Worm (Caenorhabditis elegans) whole organism, L3 larva: ENCODE data around the gene F59A2.5.
A peak's percentile ranks its signal among the peaks of the same experiment; 100 is the strongest.

ENCODE experiments used
- R02D3.7 ChIP-seq: fragments of 150-350 bp; optimal IDR thresholded peaks from 2 replicates; lab custom pipeline; 2014; ENCODE audit warnings: missing biosample characterization, missing genetic modification characterization
- ZK546.5 ChIP-seq: sonication (generic microtip); optimal IDR thresholded peaks from 2 replicates; lab custom pipeline; 2017; ENCODE audit warnings: missing biosample characterization, missing genetic modification characterization
- ama-1 ChIP-seq: fragments of 150-350 bp; optimal IDR thresholded peaks from 2 replicates; lab custom pipeline; 2018
- ceh-16 ChIP-seq: sonication (generic microtip); optimal IDR thresholded peaks from 2 replicates; lab custom pipeline; 2017; ENCODE audit warnings: missing biosample characterization, missing genetic modification characterization
- ceh-28 ChIP-seq: fragments of 150-350 bp; optimal IDR thresholded peaks from 2 replicates; lab custom pipeline; 2014; ENCODE audit warnings: missing biosample characterization, missing genetic modification reagents, missing genetic modification characterization
- ceh-82 ChIP-seq: fragments of 150-350 bp; optimal IDR thresholded peaks from 2 replicates; lab custom pipeline; 2014; ENCODE audit warnings: missing biosample characterization, missing genetic modification characterization
- ceh-9 ChIP-seq: sonication (generic microtip); optimal IDR thresholded peaks from 2 replicates; lab custom pipeline; 2018; ENCODE audit warnings: missing biosample characterization, missing genetic modification characterization
- egl-27 ChIP-seq: sonication (generic microtip); optimal IDR thresholded peaks from 4 replicates; lab custom pipeline; 2017; ENCODE audit warnings: missing biosample characterization, missing genetic modification reagents, missing genetic modification characterization
- elt-2 ChIP-seq: sonication (generic microtip); optimal IDR thresholded peaks from 2 replicates; lab custom pipeline; 2016; ENCODE audit warnings: missing genetic modification reagents, mild to moderate bottlenecking, missing genetic modification characterization, missing compliant biosample characterization
- elt-3 ChIP-seq, 3 experiments: fragments of 150-350 bp in 1 of 3; sonication (generic microtip) in 2 of 3; optimal IDR thresholded peaks; 2 replicates in 2 of 3; 4 replicates in 1 of 3; lab custom pipeline; 2014 to 2017; ENCODE audit warnings: missing biosample characterization in 3 of 3, missing genetic modification characterization in 3 of 3
- fkh-10 ChIP-seq: sonication (generic microtip); optimal IDR thresholded peaks from 2 replicates; lab custom pipeline; 2017; ENCODE audit warnings: missing biosample characterization, missing genetic modification reagents, missing genetic modification characterization
- fkh-2 ChIP-seq: fragments of 150-350 bp; optimal IDR thresholded peaks from 2 replicates; lab custom pipeline; 2014; ENCODE audit warnings: missing biosample characterization, missing genetic modification reagents, missing genetic modification characterization
- fos-1 ChIP-seq: fragments of 150-350 bp; optimal IDR thresholded peaks from 2 replicates; lab custom pipeline; 2014; ENCODE audit warnings: missing biosample characterization, missing genetic modification characterization
- hmg-11 ChIP-seq: sonication (generic microtip); optimal IDR thresholded peaks from 2 replicates; lab custom pipeline; 2016; ENCODE audit warnings: missing genetic modification characterization, missing compliant biosample characterization
- jun-1 ChIP-seq: fragments of 150-350 bp; optimal IDR thresholded peaks from 2 replicates; lab custom pipeline; 2014; ENCODE audit warnings: missing biosample characterization, missing genetic modification reagents, missing genetic modification characterization
- lin-15B ChIP-seq: fragments of 150-350 bp; optimal IDR thresholded peaks from 2 replicates; lab custom pipeline; 2014; ENCODE audit warnings: missing biosample characterization, missing genetic modification characterization
- mdl-1 ChIP-seq: fragments of 150-350 bp; optimal IDR thresholded peaks from 2 replicates; lab custom pipeline; 2014; ENCODE audit warnings: missing biosample characterization, missing genetic modification characterization
- mml-1 ChIP-seq: fragments of 150-350 bp; sonication (generic microtip); optimal IDR thresholded peaks from 3 replicates; lab custom pipeline; 2014; ENCODE audit warnings: missing biosample characterization, missing genetic modification characterization
- nfya-1 ChIP-seq: sonication (generic microtip); optimal IDR thresholded peaks from 2 replicates; lab custom pipeline; 2017; ENCODE audit warnings: missing genetic modification characterization, mild to moderate bottlenecking, missing compliant biosample characterization, antibody characterized with exemption, moderate library complexity; ENCODE audit not compliant: insufficient read depth
- nhr-11 ChIP-seq: fragments of 150-350 bp; optimal IDR thresholded peaks from 2 replicates; lab custom pipeline; 2014; ENCODE audit warnings: missing biosample characterization, missing genetic modification characterization
- nhr-12 ChIP-seq: fragments of 150-350 bp; optimal IDR thresholded peaks from 2 replicates; lab custom pipeline; 2014; ENCODE audit warnings: missing biosample characterization, missing genetic modification characterization
- nhr-23 ChIP-seq: fragments of 150-350 bp; optimal IDR thresholded peaks from 2 replicates; lab custom pipeline; 2014; ENCODE audit warnings: missing biosample characterization, missing genetic modification reagents, missing genetic modification characterization
- nhr-25 ChIP-seq: sonication (generic microtip); optimal IDR thresholded peaks from 2 replicates; lab custom pipeline; 2017; ENCODE audit warnings: missing biosample characterization, missing genetic modification characterization
- nhr-28 ChIP-seq: fragments of 150-350 bp; optimal IDR thresholded peaks from 2 replicates; lab custom pipeline; 2014; ENCODE audit warnings: missing biosample characterization, missing genetic modification characterization
- nhr-43 ChIP-seq: sonication (generic microtip); optimal IDR thresholded peaks from 2 replicates; lab custom pipeline; 2016; ENCODE audit warnings: mild to moderate bottlenecking, missing genetic modification characterization, missing compliant biosample characterization; ENCODE audit not compliant: poor library complexity, severe bottlenecking
- nhr-67 ChIP-seq: fragments of 150-350 bp; optimal IDR thresholded peaks from 2 replicates; lab custom pipeline; 2014; ENCODE audit warnings: missing biosample characterization, missing genetic modification characterization
- nhr-76 ChIP-seq: fragments of 150-350 bp; sonication (generic microtip); optimal IDR thresholded peaks from 5 replicates; lab custom pipeline; 2014; ENCODE audit warnings: missing biosample characterization, missing genetic modification characterization
- nhr-77 ChIP-seq: fragments of 150-350 bp; optimal IDR thresholded peaks from 2 replicates; lab custom pipeline; 2014; ENCODE audit warnings: missing biosample characterization, missing genetic modification characterization
- pha-4 ChIP-seq: fragments of 150-350 bp; optimal IDR thresholded peaks from 2 replicates; lab custom pipeline; 2014; ENCODE audit warnings: missing biosample characterization, missing genetic modification reagents, missing genetic modification characterization
- pqm-1 ChIP-seq: fragments of 150-350 bp; optimal IDR thresholded peaks from 2 replicates; lab custom pipeline; 2017; ENCODE audit warnings: missing biosample characterization, missing genetic modification characterization, inconsistent platforms
- sea-2 ChIP-seq: fragments of 150-350 bp; sonication (generic microtip); optimal IDR thresholded peaks from 4 replicates; lab custom pipeline; 2014; ENCODE audit warnings: missing biosample characterization, missing genetic modification reagents, missing genetic modification characterization
- snpc-4 ChIP-seq: fragments of 150-350 bp; optimal IDR thresholded peaks from 2 replicates; lab custom pipeline; 2014; ENCODE audit warnings: missing biosample characterization, missing genetic modification characterization
- unc-39 ChIP-seq: sonication (generic microtip); optimal IDR thresholded peaks from 4 replicates; lab custom pipeline; 2017; ENCODE audit warnings: missing biosample characterization, missing genetic modification characterization
- zag-1 ChIP-seq: fragments of 150-350 bp; optimal IDR thresholded peaks from 2 replicates; lab custom pipeline; 2014; ENCODE audit warnings: missing biosample characterization, missing genetic modification characterization
- ztf-11 ChIP-seq: fragments of 150-350 bp; optimal IDR thresholded peaks from 2 replicates; lab custom pipeline; 2014; ENCODE audit warnings: missing biosample characterization, missing genetic modification characterization

F59A2.5 gene

DNA sequence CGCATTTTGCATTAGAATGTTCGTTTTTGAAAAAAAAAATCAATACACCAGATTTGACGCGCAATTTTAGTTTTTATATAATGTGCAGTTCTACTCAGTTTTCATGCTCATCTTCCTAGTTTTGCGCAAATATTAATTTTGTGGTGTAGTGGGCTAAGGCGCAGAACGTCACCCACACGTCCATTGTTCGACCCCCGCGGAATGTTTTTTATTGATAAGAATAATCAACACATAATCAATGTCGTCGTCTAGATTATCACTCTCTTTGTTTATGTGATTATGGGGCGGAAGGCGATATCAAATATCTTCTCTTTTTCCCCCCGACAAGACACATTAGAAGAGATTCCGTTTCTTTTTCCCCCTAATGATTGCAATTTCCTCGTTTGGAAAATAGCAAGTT lies 48.9 kb upstream of the F59A2.5 start:
- TF ChIP-seq mdl-1 (no peak), hmg-11 (no peak), elt-3 (tag; optimal IDR thresholded peaks at IDR 0.05; lab: Kevin White, UChicago) (peak in 1 of 3 experiments; percentile 62)
- TF ChIP-seq, all 47 proteins: peak for 1

DNA sequence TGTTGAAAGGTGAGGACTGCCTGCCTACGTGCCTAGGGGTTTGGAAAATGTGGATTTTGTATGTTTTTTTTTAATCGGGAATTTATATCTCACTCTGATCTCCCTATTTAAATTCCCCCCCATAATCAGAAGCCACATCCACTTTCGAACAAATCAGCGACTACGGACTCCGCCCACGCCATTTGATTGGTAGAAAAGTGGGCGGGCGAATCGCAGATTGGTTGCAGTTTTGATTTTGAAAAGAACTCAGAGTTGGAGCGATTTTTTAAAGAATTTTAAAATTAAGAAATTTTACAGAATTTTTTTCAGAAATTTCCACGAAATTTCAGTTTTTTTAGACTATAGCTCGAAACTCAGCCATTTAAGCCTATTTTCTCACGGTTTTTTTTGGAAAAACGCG lies 44.6 kb upstream of the F59A2.5 start:
- no peak for TF ChIP-seq nhr-11 (tag; lab: Kevin White, UChicago)
- peak; percentile 84 for TF ChIP-seq nfya-1 (tag; lab: Kevin White, UChicago)
- TF ChIP-seq ceh-82 (tag; lab: Kevin White, UChicago), result no peak
- TF ChIP-seq, all 47 proteins: peak for 1

DNA sequence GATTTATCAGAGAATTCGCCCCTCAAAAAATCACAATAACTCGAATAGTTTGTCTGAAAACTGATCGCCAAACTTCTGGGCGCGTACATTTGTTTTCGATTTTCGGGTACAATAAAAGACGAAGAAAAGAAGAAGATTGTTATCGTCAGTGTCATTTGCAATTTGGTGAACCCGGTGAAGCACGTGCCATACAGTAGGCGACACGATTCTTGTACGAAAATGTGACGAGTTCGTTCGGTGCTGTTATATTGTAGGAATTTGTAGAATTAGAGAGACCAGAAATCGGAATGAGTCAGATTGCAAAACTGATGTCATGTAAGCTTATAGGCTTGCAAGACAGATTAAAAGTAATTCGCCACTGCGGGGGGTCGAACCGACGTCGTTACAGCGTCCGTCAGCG lies 36.9 kb upstream of the F59A2.5 start:
- TF ChIP-seq nhr-43 (tag; lab: Kevin White, UChicago) (peak; percentile 9), nhr-25 (tag; lab: Kevin White, UChicago) (peak; percentile 17), snpc-4 (tag; lab: Kevin White, UChicago) (no peak), nhr-11 (tag; lab: Kevin White, UChicago) (no peak), nhr-77 (tag; lab: Kevin White, UChicago) (no peak), mdl-1 (no peak), jun-1 (tag; lab: Kevin White, UChicago) (no peak), ceh-82 (tag; lab: Kevin White, UChicago) (no peak), fkh-2 (no peak), R02D3.7 (tag; lab: Kevin White, UChicago) (no peak), ceh-16 (tag; lab: Kevin White, UChicago) (no peak), ceh-9 (tag; lab: Kevin White, UChicago) (no peak), ztf-11 (tag; lab: Kevin White, UChicago) (no peak), nhr-12 (tag; lab: Kevin White, UChicago) (no peak)

DNA sequence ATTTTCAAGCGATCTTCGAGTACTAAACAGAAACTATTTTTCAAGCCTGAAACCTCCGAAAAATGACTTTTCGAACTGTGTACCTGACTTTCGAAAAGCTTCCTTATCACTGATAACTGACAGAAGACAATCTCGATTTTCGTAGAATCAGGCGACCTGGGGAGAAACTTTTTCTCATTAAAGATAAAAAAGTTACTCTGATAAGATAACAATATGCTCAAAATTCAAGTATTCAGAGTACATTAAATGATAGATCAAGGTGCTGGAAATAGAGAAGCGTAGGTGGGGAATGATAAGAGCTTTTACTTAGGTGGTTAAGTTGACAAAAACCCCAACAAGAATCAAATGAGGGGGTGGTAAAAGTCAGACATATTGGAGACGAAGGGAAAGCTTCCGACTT lies 34.6 kb upstream of the F59A2.5 start, which contains the start of gene prk-2:
Gene prk-2, minus strand, starts transcription at position 156 of the 400 bp plus-strand sequence.
- TF ChIP-seq ceh-82 (tag; lab: Kevin White, UChicago), result no peak
- TF ChIP-seq ama-1 (lab: Kevin White, UChicago), result no peak
- peak; percentile 93 for TF ChIP-seq elt-2 (tag; lab: Kevin White, UChicago)
- TF ChIP-seq pqm-1 (tag; lab: Kevin White, UChicago), result peak; percentile 93
- TF ChIP-seq pha-4 (tag; lab: Kevin White, UChicago), result peak; percentile 3
- no peak for TF ChIP-seq zag-1 (tag; lab: Kevin White, UChicago)
- peak; percentile 8 for TF ChIP-seq ceh-28
- TF ChIP-seq jun-1 (tag; lab: Kevin White, UChicago), result peak; percentile 19
- peak in 1 of 3 experiments; percentile 65 for TF ChIP-seq elt-3 (tag; optimal IDR thresholded peaks at IDR 0.05; lab: Kevin White, UChicago)

DNA sequence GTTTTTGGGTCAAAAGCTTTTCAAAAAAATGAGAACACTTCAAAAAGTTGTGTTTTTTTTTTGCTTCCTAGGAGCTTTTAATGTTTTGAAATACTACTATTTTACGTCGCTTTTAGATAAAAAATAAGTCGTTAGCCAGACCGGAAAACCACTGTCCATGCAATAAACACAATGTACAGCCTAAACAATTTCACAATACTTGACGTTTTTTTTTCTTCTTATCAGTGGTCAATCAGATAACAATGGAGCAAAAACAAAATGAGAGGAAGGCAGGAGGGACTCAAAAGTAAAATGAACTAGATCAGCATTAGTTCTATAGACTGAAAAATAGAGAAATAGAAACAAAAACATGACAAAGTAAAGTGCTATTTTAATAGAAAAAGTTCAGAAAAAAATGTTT lies 33.9 kb upstream of the F59A2.5 start:
- TF ChIP-seq elt-2 (tag; lab: Kevin White, UChicago) (peak; percentile 33), fos-1 (tag; lab: Kevin White, UChicago) (no peak)

DNA sequence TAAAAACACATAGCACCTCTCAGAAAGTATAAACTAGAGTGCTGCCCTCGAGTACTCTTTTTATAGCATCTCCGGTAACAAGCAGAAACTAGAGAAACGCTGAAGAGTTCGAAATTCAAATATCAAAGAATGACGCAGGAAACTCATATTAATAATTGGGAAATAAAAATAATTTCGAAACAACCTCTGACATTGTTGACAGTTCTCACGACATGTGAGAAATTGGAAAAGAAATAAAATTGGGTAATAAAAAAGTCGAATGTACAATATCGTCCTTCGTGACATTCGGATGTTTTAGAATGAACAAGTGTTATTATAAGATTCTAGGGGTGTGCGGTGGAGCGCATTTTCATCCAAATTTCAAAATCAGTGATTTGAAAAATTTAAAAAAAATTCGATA lies 32.4 kb upstream of the F59A2.5 start:
- TF ChIP-seq unc-39 (tag; lab: Kevin White, UChicago), result no peak
- no peak for TF ChIP-seq elt-3 (tag; optimal IDR thresholded peaks at IDR 0.05; lab: Kevin White, UChicago)
- no peak for TF ChIP-seq ZK546.5
- no peak for TF ChIP-seq mml-1
- peak; percentile 16 for TF ChIP-seq elt-2 (tag; lab: Kevin White, UChicago)

DNA sequence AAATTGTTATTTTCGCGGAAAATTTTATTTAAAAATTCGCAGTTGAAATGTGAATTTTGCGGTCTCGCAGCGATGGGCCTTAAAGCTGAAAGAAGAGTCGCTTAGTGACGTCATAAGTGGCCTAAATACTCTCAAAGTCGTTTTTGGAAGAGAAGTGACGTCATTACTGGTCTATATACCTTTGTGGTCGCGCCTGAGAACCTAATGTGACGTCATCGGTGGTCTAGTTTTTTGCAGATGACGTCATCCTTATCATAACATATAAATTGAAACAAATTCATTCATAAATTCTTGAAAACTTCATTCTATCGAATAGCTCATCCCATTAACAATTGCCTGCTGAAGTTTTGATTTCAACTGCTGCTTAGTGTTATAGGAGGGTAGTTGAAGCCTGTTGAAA lies 27.5 kb upstream of the F59A2.5 start:
- TF ChIP-seq R02D3.7 (tag; lab: Kevin White, UChicago) (no peak), nhr-23 (no peak), nhr-77 (tag; lab: Kevin White, UChicago) (no peak), ceh-16 (tag; lab: Kevin White, UChicago) (no peak), nhr-76 (tag; lab: Kevin White, UChicago) (no peak), fkh-10 (GFP tag; lab: Kevin White, UChicago) (no peak), lin-15B (tag; lab: Kevin White, UChicago) (no peak), ceh-9 (tag; lab: Kevin White, UChicago) (no peak), unc-39 (tag; lab: Kevin White, UChicago) (no peak), sea-2 (GFP tag; lab: Kevin White, UChicago) (no peak), nhr-25 (tag; lab: Kevin White, UChicago) (no peak), ZK546.5 (no peak), elt-2 (tag; lab: Kevin White, UChicago) (no peak), nhr-67 (tag; lab: Kevin White, UChicago) (no peak), snpc-4 (tag; lab: Kevin White, UChicago) (no peak), nhr-28 (no peak), egl-27 (tag; lab: Kevin White, UChicago) (no peak)
- TF ChIP-seq, all 47 proteins: peak for 0
